Fruit fly (Drosophila melanogaster) whole organism, adult: ENCODE data around the gene Nct.

ENCODE experiments used
- CG11617 ChIP-seq: fragments of 200-800 bp; sonication (Bioruptor generic); optimal IDR thresholded peaks from 2 replicates; lab custom pipeline; 2017; ENCODE audit warnings: mild to moderate bottlenecking, missing biosample characterization, missing genetic modification reagents, missing genetic modification characterization
- CG12768 ChIP-seq: fragments of 200-800 bp; sonication (Bioruptor generic); optimal IDR thresholded peaks from 2 replicates; lab custom pipeline; 2017; ENCODE audit warnings: missing biosample characterization, missing genetic modification characterization, mild to moderate bottlenecking, moderate library complexity, missing genetic modification reagents
- CG14711 ChIP-seq: fragments of 200-800 bp; sonication (Bioruptor generic); optimal IDR thresholded peaks from 2 replicates; lab custom pipeline; 2018; ENCODE audit warnings: missing biosample characterization, mild to moderate bottlenecking, missing genetic modification characterization, moderate library complexity
- CG1620 ChIP-seq: fragments of 200-800 bp; sonication (Bioruptor generic); optimal IDR thresholded peaks from 2 replicates; lab custom pipeline; 2016; ENCODE audit warnings: missing biosample characterization, missing genetic modification characterization
- CG33017 ChIP-seq: fragments of 200-800 bp; sonication (Bioruptor generic); optimal IDR thresholded peaks from 2 replicates; lab custom pipeline; 2018; ENCODE audit warnings: missing biosample characterization, mild to moderate bottlenecking, missing genetic modification characterization, moderate library complexity
- CG5204 ChIP-seq: fragments of 200-800 bp; sonication (Bioruptor generic); optimal IDR thresholded peaks from 2 replicates; lab custom pipeline; 2016; ENCODE audit warnings: missing biosample characterization, missing genetic modification characterization
- CG7045 ChIP-seq: fragments of 200-800 bp; sonication (Bioruptor generic); optimal IDR thresholded peaks from 2 replicates; lab custom pipeline; 2017; ENCODE audit warnings: missing biosample characterization, mild to moderate bottlenecking, missing genetic modification characterization
- CG7101 ChIP-seq: fragments of 200-800 bp; sonication (Bioruptor generic); optimal IDR thresholded peaks from 2 replicates; lab custom pipeline; 2018; ENCODE audit warnings: missing biosample characterization, mild to moderate bottlenecking, missing genetic modification characterization, moderate library complexity
- Clk ChIP-seq: fragments of 200-800 bp; sonication (Bioruptor generic); optimal IDR thresholded peaks from 2 replicates; lab custom pipeline; 2017; ENCODE audit warnings: missing biosample characterization, missing genetic modification characterization
- Crg-1 ChIP-seq: fragments of 200-800 bp; sonication (Bioruptor generic); optimal IDR thresholded peaks from 2 replicates; lab custom pipeline; 2016; ENCODE audit warnings: missing biosample characterization, missing genetic modification characterization
- Hr96 ChIP-seq: fragments of 200-800 bp; sonication (Bioruptor generic); optimal IDR thresholded peaks from 2 replicates; lab custom pipeline; 2016; ENCODE audit warnings: missing biosample characterization, missing genetic modification characterization
- Mnt ChIP-seq: fragments of 200-800 bp; sonication (Bioruptor generic); optimal IDR thresholded peaks from 2 replicates; lab custom pipeline; 2016; ENCODE audit warnings: missing biosample characterization, mild to moderate bottlenecking, missing genetic modification characterization
- bab1 ChIP-seq: fragments of 200-800 bp; sonication (Bioruptor generic); optimal IDR thresholded peaks from 3 replicates; lab custom pipeline; 2019; ENCODE audit warnings: missing biosample characterization, mild to moderate bottlenecking, missing genetic modification characterization, moderate library complexity
- cic ChIP-seq: fragments of 200-800 bp; sonication (Bioruptor generic); optimal IDR thresholded peaks from 2 replicates; lab custom pipeline; 2017; ENCODE audit warnings: missing biosample characterization, mild to moderate bottlenecking, missing genetic modification characterization, moderate library complexity
- cnc ChIP-seq, 2 experiments: fragments of >200 bp; optimal IDR thresholded peaks; 2 replicates each; lab custom pipeline; 2017
- kay ChIP-seq: fragments of 200-800 bp; sonication (Bioruptor generic); peaks from one replicate; lab custom pipeline; 2016; ENCODE audit warnings: missing biosample characterization, missing genetic modification characterization, borderline replicate concordance
- ovo ChIP-seq: fragments of 200-800 bp; sonication (Bioruptor generic); optimal IDR thresholded peaks from 2 replicates; lab custom pipeline; 2016; ENCODE audit warnings: missing biosample characterization, missing genetic modification characterization
- pad ChIP-seq: fragments of 200-800 bp; sonication (Bioruptor generic); optimal IDR thresholded peaks from 3 replicates; lab custom pipeline; 2017; ENCODE audit warnings: missing biosample characterization, missing genetic modification characterization, mild to moderate bottlenecking, moderate library complexity, missing genetic modification reagents
- tj ChIP-seq: fragments of 200-800 bp; sonication (Bioruptor generic); optimal IDR thresholded peaks from 3 replicates; lab custom pipeline; 2017; ENCODE audit warnings: missing biosample characterization, mild to moderate bottlenecking, missing genetic modification characterization, moderate library complexity
- toe ChIP-seq: fragments of 200-800 bp; sonication (Bioruptor generic); optimal IDR thresholded peaks from 2 replicates; lab custom pipeline; 2016; ENCODE audit warnings: missing biosample characterization, missing genetic modification characterization

The Nct gene

dm6 chr3R:24878655-24879054, 27.3 kb downstream of the Nct start:
- TF ChIP-seq tj (peak; percentile 90), toe (GFP tag; lab: Kevin White, UChicago) (no peak)

dm6 chr3R:24886470-24886869, 35.1 kb downstream of the Nct start:
- TF ChIP-seq ovo (GFP tag; lab: Kevin White, UChicago) (no peak), bab1 (GFP tag; lab: Kevin White, UChicago) (no peak), toe (GFP tag; lab: Kevin White, UChicago) (no peak), CG14711 (tag; lab: Kevin White, UChicago) (no peak), CG33017 (no peak), Clk (GFP tag; lab: Kevin White, UChicago) (no peak), kay (GFP tag; lab: Kevin White, UChicago) (no peak), pad (GFP tag; lab: Kevin White, UChicago) (no peak), cnc (optimal IDR thresholded peaks at IDR 0.05; lab: Kevin White, UChicago) (no peak), CG5204 (GFP tag; lab: Kevin White, UChicago) (no peak), cic (GFP tag; lab: Kevin White, UChicago) (no peak), Hr96 (GFP tag; lab: Kevin White, UChicago) (no peak), CG7101 (tag; lab: Kevin White, UChicago) (no peak), Crg-1 (GFP tag; lab: Kevin White, UChicago) (no peak)

- no peak for TF ChIP-seq CG7045 (GFP tag; lab: Kevin White, UChicago)
- no peak for TF ChIP-seq CG33017
- no peak for TF ChIP-seq CG14711 (tag; lab: Kevin White, UChicago)
- no peak for TF ChIP-seq tj
- no peak for TF ChIP-seq ovo (GFP tag; lab: Kevin White, UChicago)
- no peak for TF ChIP-seq bab1 (GFP tag; lab: Kevin White, UChicago)
- TF ChIP-seq CG11617 (GFP tag; lab: Kevin White, UChicago) = no peak
- TF ChIP-seq Mnt (GFP tag; lab: Kevin White, UChicago) = no peak
- TF ChIP-seq Crg-1 (GFP tag; lab: Kevin White, UChicago) = no peak
- no peak for TF ChIP-seq cic (GFP tag; lab: Kevin White, UChicago)
- TF ChIP-seq Clk (GFP tag; lab: Kevin White, UChicago) = no peak
- no peak for TF ChIP-seq Hr96 (GFP tag; lab: Kevin White, UChicago)
- no peak for TF ChIP-seq CG7101 (tag; lab: Kevin White, UChicago)
- TF ChIP-seq pad (GFP tag; lab: Kevin White, UChicago) = no peak
- TF ChIP-seq kay (GFP tag; lab: Kevin White, UChicago) = no peak
- TF ChIP-seq toe (GFP tag; lab: Kevin White, UChicago) = no peak
- no peak for TF ChIP-seq CG1620
- no peak for TF ChIP-seq CG12768 (GFP tag; lab: Kevin White, UChicago)
- TF ChIP-seq CG5204 (GFP tag; lab: Kevin White, UChicago) = no peak
Observed at dm6 chr3R:24888418-24888817, 37.0 kb downstream of the Nct start.

- TF ChIP-seq CG11617 (GFP tag; lab: Kevin White, UChicago) = no peak
- no peak for TF ChIP-seq Hr96 (GFP tag; lab: Kevin White, UChicago)
- TF ChIP-seq CG1620 = no peak
- TF ChIP-seq cnc (optimal IDR thresholded peaks at IDR 0.05; lab: Kevin White, UChicago) = no peak
- no peak for TF ChIP-seq CG7101 (tag; lab: Kevin White, UChicago)
- TF ChIP-seq CG5204 (GFP tag; lab: Kevin White, UChicago) = no peak
Observed at dm6 chr3R:24889303-24889892, 38.0 kb downstream of the Nct start.

dm6 chr3R:24890217-24890616, 38.8 kb downstream of the Nct start:
- TF ChIP-seq CG7045 (GFP tag; lab: Kevin White, UChicago) (no peak), ovo (GFP tag; lab: Kevin White, UChicago) (no peak), tj (peak; percentile 92), pad (GFP tag; lab: Kevin White, UChicago) (no peak), CG1620 (no peak), CG7101 (tag; lab: Kevin White, UChicago) (no peak)

- TF ChIP-seq CG1620 (no peak), Hr96 (GFP tag; lab: Kevin White, UChicago) (no peak), CG7101 (tag; lab: Kevin White, UChicago) (no peak), CG11617 (GFP tag; lab: Kevin White, UChicago) (no peak), cic (GFP tag; lab: Kevin White, UChicago) (no peak), CG33017 (no peak), toe (GFP tag; lab: Kevin White, UChicago) (no peak), CG12768 (GFP tag; lab: Kevin White, UChicago) (no peak), Clk (GFP tag; lab: Kevin White, UChicago) (no peak), pad (GFP tag; lab: Kevin White, UChicago) (no peak), ovo (GFP tag; lab: Kevin White, UChicago) (no peak), Crg-1 (GFP tag; lab: Kevin White, UChicago) (no peak), CG14711 (tag; lab: Kevin White, UChicago) (no peak), Mnt (GFP tag; lab: Kevin White, UChicago) (no peak), CG7045 (GFP tag; lab: Kevin White, UChicago) (no peak), bab1 (GFP tag; lab: Kevin White, UChicago) (no peak), kay (GFP tag; lab: Kevin White, UChicago) (no peak)
Observed at dm6 chr3R:24890919-24891318, 39.5 kb downstream of the Nct start.
